1 worm cellular context compared by ENCODE assay signal in genomic region chrII:7891869-7892615, ce11.
A peak's percentile ranks its signal among the peaks of the same experiment; 100 is the strongest.
TF ChIP-seq lines count a peak whose summit lies in the region.

No protein-coding gene starts in this region.

TF ChIP-seq in whole organism, L1 larva, 84 proteins besides CTCF, POLR2A, EP300 and RAD21 (continued from another document):
- no peak for TF ChIP-seq nhr-19 (GFP tag; conservative IDR thresholded peaks at IDR 0.05; lab: Robert Waterston, UW)
- TF ChIP-seq mef-2 (tag; optimal IDR thresholded peaks at IDR 0.05; lab: Kevin White, UChicago): no peak
- no peak for TF ChIP-seq ceh-88 (GFP tag; IDR thresholded peaks at IDR 0.05; lab: Robert Waterston, UW)
- TF ChIP-seq dpl-1 (GFP tag; optimal IDR thresholded peaks at IDR 0.05; lab: Kevin White, UChicago): no peak
- no peak for TF ChIP-seq xbp-1 (tag; optimal IDR thresholded peaks at IDR 0.05; lab: Kevin White, UChicago)
- TF ChIP-seq jun-1 (tag; optimal IDR thresholded peaks at IDR 0.05; lab: Kevin White, UChicago): no peak
- TF ChIP-seq sox-4 (tag; optimal IDR thresholded peaks at IDR 0.05; lab: Kevin White, UChicago): no peak
- TF ChIP-seq fkh-4 (tag; optimal IDR thresholded peaks at IDR 0.05; lab: Kevin White, UChicago; ENCODE audit: borderline replicate concordance): no peak
- peak; percentile 2 for TF ChIP-seq egl-13 (tag; optimal IDR thresholded peaks at IDR 0.05; lab: Kevin White, UChicago)
- no peak for TF ChIP-seq nhr-84 (tag; optimal IDR thresholded peaks at IDR 0.05; lab: Kevin White, UChicago)
- peak; percentile 39 for TF ChIP-seq tbx-2 (tag; optimal IDR thresholded peaks at IDR 0.05; lab: Kevin White, UChicago)
- TF ChIP-seq nhr-71 (tag; optimal IDR thresholded peaks at IDR 0.05; lab: Kevin White, UChicago): peak; percentile 58
TF ChIP-seq in whole organism, L1 larva: peak in this region for 22.
